Fruit fly (Drosophila melanogaster) whole organism, embryonic: Measurements from ENCODE around the gene Glyat.
A peak's percentile ranks its signal among the peaks of the same experiment; 100 is the strongest.

Source experiments
- Asciz ChIP-seq: fragments of 200-800 bp; sonication (Bioruptor generic); optimal IDR thresholded peaks from 2 replicates; lab custom pipeline; 2017; ENCODE audit warnings: missing biosample characterization, mild to moderate bottlenecking, missing genetic modification characterization, missing genetic modification reagents
- BEAF-32 ChIP-seq: fragments of 200-800 bp; sonication (Bioruptor generic); optimal IDR thresholded peaks from 3 replicates; lab custom pipeline; 2017; ENCODE audit warnings: missing biosample characterization, missing genetic modification characterization, mild to moderate bottlenecking, moderate library complexity, missing genetic modification reagents
- CG11247 ChIP-seq: fragments of 200-800 bp; sonication (Bioruptor generic); IDR thresholded peaks from 2 replicates; pipeline ENCODE4 v1.3.6; 2022; ENCODE audit warnings: missing biosample characterization, missing genetic modification characterization
- CG12659 ChIP-seq: fragments of 200-800 bp; sonication (Bioruptor generic); optimal IDR thresholded peaks from 3 replicates; lab custom pipeline; 2017; ENCODE audit warnings: mild to moderate bottlenecking, missing biosample characterization, missing genetic modification reagents, missing genetic modification characterization
- CG16813 ChIP-seq: fragments of 200-800 bp; sonication (Bioruptor generic); IDR thresholded peaks from 3 replicates; pipeline ENCODE4 v1.3.6; 2022; ENCODE audit warnings: missing biosample characterization, missing genetic modification characterization; ENCODE audit not compliant: partially characterized antibody
- CG16863 ChIP-seq: fragments of 200-800 bp; sonication (Bioruptor generic); optimal IDR thresholded peaks from 3 replicates; lab custom pipeline; 2016; ENCODE audit warnings: missing biosample characterization, missing genetic modification characterization
- CG17328 ChIP-seq: fragments of 200-800 bp; sonication (Bioruptor generic); IDR thresholded peaks from 2 replicates; pipeline ENCODE4 v1.3.6; 2022; ENCODE audit warnings: missing biosample characterization, missing genetic modification characterization
- CG17361 ChIP-seq: fragments of 200-800 bp; sonication (Bioruptor generic); IDR thresholded peaks from 3 replicates; pipeline ENCODE4 v1.3.6; 2022; ENCODE audit warnings: missing biosample characterization, missing genetic modification characterization
- CG17612 ChIP-seq: fragments of 200-800 bp; sonication (Bioruptor generic); IDR thresholded peaks from 2 replicates; pipeline ENCODE4 v1.3.6; 2022; ENCODE audit warnings: missing biosample characterization, missing genetic modification characterization
- CG2120 ChIP-seq: fragments of 200-800 bp; sonication (Bioruptor generic); optimal IDR thresholded peaks from 3 replicates; lab custom pipeline; 2016; ENCODE audit warnings: missing biosample characterization, missing genetic modification characterization
- CG2712 ChIP-seq: fragments of 200-800 bp; optimal IDR thresholded peaks from 3 replicates; lab custom pipeline; 2019; ENCODE audit warnings: missing biosample characterization, mild to moderate bottlenecking, missing genetic modification characterization, moderate library complexity
- CG30020 ChIP-seq: fragments of 200-800 bp; optimal IDR thresholded peaks from 2 replicates; lab custom pipeline; 2019; ENCODE audit warnings: missing biosample characterization, mild to moderate bottlenecking, missing genetic modification characterization, moderate library complexity
- CG30403 ChIP-seq: fragments of 200-800 bp; sonication (Bioruptor generic); optimal IDR thresholded peaks from 3 replicates; lab custom pipeline; 2016; ENCODE audit warnings: missing biosample characterization, missing genetic modification characterization
- CG31365 ChIP-seq: fragments of 200-800 bp; sonication (Bioruptor generic); optimal IDR thresholded peaks from 2 replicates; lab custom pipeline; 2018; ENCODE audit warnings: missing biosample characterization, mild to moderate bottlenecking, missing genetic modification characterization
- CG6689 ChIP-seq: fragments of 200-800 bp; sonication (Bioruptor generic); IDR thresholded peaks from 2 replicates; pipeline ENCODE4 v1.3.6; 2022; ENCODE audit warnings: missing biosample characterization, missing genetic modification characterization
- CG7357 ChIP-seq: fragments of 200-800 bp; sonication (Bioruptor generic); IDR thresholded peaks from 3 replicates; pipeline ENCODE4 v1.3.6; 2022; ENCODE audit warnings: missing biosample characterization, missing genetic modification characterization
- CG8478 ChIP-seq: fragments of >200 bp; optimal IDR thresholded peaks from 2 replicates; lab custom pipeline; 2018
- CG9817 ChIP-seq: fragments of 200-800 bp; sonication (Bioruptor generic); optimal IDR thresholded peaks from 2 replicates; lab custom pipeline; 2018; ENCODE audit warnings: missing biosample characterization, mild to moderate bottlenecking, missing genetic modification characterization, moderate library complexity
- CG9932 ChIP-seq: fragments of 200-800 bp; sonication (Bioruptor generic); IDR thresholded peaks from 2 replicates; pipeline ENCODE4 v1.3.6; 2022; ENCODE audit warnings: missing biosample characterization, missing genetic modification characterization
- Chrac-16 ChIP-seq: fragments of 200-800 bp; sonication (Bioruptor generic); optimal IDR thresholded peaks from 3 replicates; lab custom pipeline; 2016; ENCODE audit warnings: missing biosample characterization, missing genetic modification characterization
- D19A ChIP-seq: fragments of 200-800 bp; optimal IDR thresholded peaks from 3 replicates; lab custom pipeline; 2019; ENCODE audit warnings: missing biosample characterization, mild to moderate bottlenecking, missing genetic modification characterization, moderate library complexity
- D19B ChIP-seq: fragments of 200-800 bp; sonication (Bioruptor generic); optimal IDR thresholded peaks from 2 replicates; lab custom pipeline; 2017; ENCODE audit warnings: missing biosample characterization, mild to moderate bottlenecking, missing genetic modification characterization
- Dek ChIP-seq: fragments of 200-800 bp; sonication (Bioruptor generic); optimal IDR thresholded peaks from 3 replicates; lab custom pipeline; 2019; ENCODE audit warnings: missing biosample characterization, mild to moderate bottlenecking, missing genetic modification characterization, moderate library complexity
- Dip2 ChIP-seq: fragments of 200-800 bp; sonication (Bioruptor generic); IDR thresholded peaks from 2 replicates; pipeline ENCODE4 v1.3.6; 2022; ENCODE audit warnings: missing biosample characterization, missing genetic modification characterization
- Elba2 ChIP-seq: fragments of 200-800 bp; sonication (Bioruptor generic); optimal IDR thresholded peaks from 3 replicates; lab custom pipeline; 2016; ENCODE audit warnings: missing biosample characterization, missing genetic modification characterization
- GATAe ChIP-seq: fragments of 200-800 bp; sonication (Bioruptor generic); conservative IDR thresholded peaks from 2 replicates; pipeline ENCODE4 v1.3.6; 2022; ENCODE audit warnings: missing biosample characterization, missing genetic modification characterization
- Hand ChIP-seq: fragments of 200-800 bp; sonication (Bioruptor generic); optimal IDR thresholded peaks from 2 replicates; lab custom pipeline; 2017; ENCODE audit warnings: mild to moderate bottlenecking, missing biosample characterization, missing genetic modification reagents, missing genetic modification characterization
- Hr51 ChIP-seq, 2 experiments: fragments of 200-800 bp; sonication (Bioruptor generic); optimal IDR thresholded peaks; 2 replicates in 1 of 2; 3 replicates in 1 of 2; lab custom pipeline; 2016 to 2018; ENCODE audit warnings: missing biosample characterization in 2 of 2, missing genetic modification characterization in 2 of 2, mild to moderate bottlenecking in 1 of 2, moderate library complexity in 1 of 2
- Hr78 ChIP-seq, 2 experiments: fragments of 200-800 bp in 1 of 2; fragments of >200 bp in 1 of 2; sonication (Bioruptor generic) in 1 of 2; optimal IDR thresholded peaks; 2 replicates each; lab custom pipeline; 2017 to 2019; ENCODE audit warnings: missing biosample characterization in 2 of 2, missing genetic modification characterization in 2 of 2, mild to moderate bottlenecking in 1 of 2, moderate library complexity in 1 of 2
- NC2β ChIP-seq: fragments of 200-800 bp; sonication (Bioruptor generic); optimal IDR thresholded peaks from 2 replicates; lab custom pipeline; 2016; ENCODE audit warnings: missing biosample characterization, missing genetic modification characterization
- Sox100B ChIP-seq: fragments of 200-800 bp; sonication (Bioruptor generic); optimal IDR thresholded peaks from 3 replicates; lab custom pipeline; 2018; ENCODE audit warnings: missing biosample characterization, mild to moderate bottlenecking, missing genetic modification characterization
- Sry-β ChIP-seq: fragments of 200-800 bp; sonication (Bioruptor generic); optimal IDR thresholded peaks from 2 replicates; lab custom pipeline; 2018; ENCODE audit warnings: missing biosample characterization, mild to moderate bottlenecking, missing genetic modification characterization, moderate library complexity
- Ssrp ChIP-seq: fragments of 200-800 bp; sonication (Bioruptor generic); optimal IDR thresholded peaks from 2 replicates; lab custom pipeline; 2018; ENCODE audit warnings: missing biosample characterization, mild to moderate bottlenecking, missing genetic modification characterization, moderate library complexity
- Taf1 ChIP-seq: fragments of 200-800 bp; sonication (Bioruptor generic); IDR thresholded peaks from 2 replicates; pipeline ENCODE4 v1.3.6; 2022; ENCODE audit warnings: missing biosample characterization, missing genetic modification characterization
- amos ChIP-seq: fragments of 200-800 bp; sonication (Bioruptor generic); IDR thresholded peaks from 2 replicates; pipeline ENCODE4 v1.3.6; 2022; ENCODE audit warnings: missing biosample characterization, missing genetic modification characterization; ENCODE audit not compliant: partially characterized antibody
- ap ChIP-seq: fragments of 200-800 bp; sonication (Bioruptor generic); IDR thresholded peaks from 2 replicates; pipeline ENCODE4 v1.3.6; 2022; ENCODE audit warnings: missing biosample characterization, missing genetic modification characterization
- bowl ChIP-seq: fragments of 200-800 bp; sonication (Bioruptor generic); IDR thresholded peaks from 2 replicates; pipeline ENCODE4 v1.3.6; 2022; ENCODE audit warnings: missing biosample characterization, missing genetic modification characterization
- crol ChIP-seq: fragments of 200-800 bp; sonication (Bioruptor generic); IDR thresholded peaks from 2 replicates; pipeline ENCODE4 v1.3.6; 2022; ENCODE audit warnings: missing biosample characterization, missing genetic modification characterization
- dimm ChIP-seq: fragments of 200-800 bp; sonication (Bioruptor generic); IDR thresholded peaks from 2 replicates; pipeline ENCODE4 v1.3.6; 2022; ENCODE audit warnings: missing biosample characterization, missing genetic modification characterization
- dpn ChIP-seq, 2 experiments: fragments of 200-800 bp; sonication (Bioruptor generic); optimal IDR thresholded peaks; 3 replicates each; lab custom pipeline; 2016; ENCODE audit warnings: missing biosample characterization in 2 of 2, missing genetic modification characterization in 2 of 2
- fd3F ChIP-seq: fragments of 200-800 bp; sonication (Bioruptor generic); optimal IDR thresholded peaks from 2 replicates; lab custom pipeline; 2018; ENCODE audit warnings: missing biosample characterization, mild to moderate bottlenecking, missing genetic modification characterization, moderate library complexity
- gce ChIP-seq: fragments of 200-800 bp; sonication (Bioruptor generic); IDR thresholded peaks from 3 replicates; pipeline ENCODE4 v1.3.6; 2022; ENCODE audit warnings: missing biosample characterization, missing genetic modification characterization
- hbn ChIP-seq: fragments of 200-800 bp; sonication (Bioruptor generic); IDR thresholded peaks from 2 replicates; pipeline ENCODE4 v1.3.6; 2022; ENCODE audit warnings: missing biosample characterization, missing genetic modification characterization; ENCODE audit not compliant: partially characterized antibody
- kni ChIP-seq: fragments of 200-800 bp; sonication (Bioruptor generic); optimal IDR thresholded peaks from 3 replicates; lab custom pipeline; 2017; ENCODE audit warnings: mild to moderate bottlenecking, missing biosample characterization, missing genetic modification reagents, missing genetic modification characterization
- lbe ChIP-seq: fragments of 200-800 bp; sonication (Bioruptor generic); optimal IDR thresholded peaks from 2 replicates; lab custom pipeline; 2016; ENCODE audit warnings: missing biosample characterization, mild to moderate bottlenecking, missing genetic modification characterization
- otp ChIP-seq: fragments of 200-800 bp; sonication (Bioruptor generic); IDR thresholded peaks from 3 replicates; pipeline ENCODE4, ENCODE4 v1.3.6; 2022; ENCODE audit warnings: missing biosample characterization, missing genetic modification characterization
- repo ChIP-seq: fragments of 200-800 bp; sonication (Bioruptor generic); optimal IDR thresholded peaks from 2 replicates; lab custom pipeline; 2016; ENCODE audit warnings: missing biosample characterization, missing genetic modification characterization
- sd ChIP-seq: fragments of 200-800 bp; sonication (Bioruptor generic); optimal IDR thresholded peaks from 3 replicates; lab custom pipeline; 2018; ENCODE audit warnings: missing biosample characterization, mild to moderate bottlenecking, missing genetic modification characterization, moderate library complexity
- stc ChIP-seq: fragments of 200-800 bp; sonication (Bioruptor generic); IDR thresholded peaks from 2 replicates; pipeline ENCODE4 v1.3.6; 2022; ENCODE audit warnings: missing biosample characterization, missing genetic modification characterization
- ttk ChIP-seq: fragments of 200-800 bp; sonication (Bioruptor generic); IDR thresholded peaks from 2 replicates; pipeline ENCODE4 v2.1.2; 2022; ENCODE audit warnings: missing biosample characterization, missing genetic modification characterization
- zfh2 ChIP-seq: fragments of 200-800 bp; sonication (Bioruptor generic); optimal IDR thresholded peaks from 2 replicates; lab custom pipeline; 2016; ENCODE audit warnings: missing biosample characterization, missing genetic modification characterization

Gene Glyat

dm6 chr2L:8030693-8031210, 20.3 kb upstream of the Glyat start, which contains the start of gene Cka (continued):
- TF ChIP-seq Sry-β (GFP tag; lab: Kevin White, UChicago) (no peak), Ssrp (tag; lab: Kevin White, UChicago) (no peak), fd3F (no peak), CG6689 (GFP tag; lab: Robert Waterston, UW) (no peak), Sox100B (no peak), ttk (GFP tag; lab: Robert Waterston, UW) (no peak), CG17361 (GFP tag; lab: Robert Waterston, UW) (no peak), gce (GFP tag; lab: Robert Waterston, UW) (no peak), Asciz (GFP tag; lab: Kevin White, UChicago) (no peak), otp (GFP tag; lab: Robert Waterston, UW) (peak; percentile 63; the same call in 1 of the 3 replicates), ap (no peak), BEAF-32 (GFP tag; lab: Kevin White, UChicago) (peak; percentile 25), CG2712 (tag; lab: Kevin White, UChicago) (no peak), GATAe (GFP tag; lab: Robert Waterston, UW) (no peak), CG8478 (lab: Kevin White, UChicago) (peak; percentile 97), CG9817 (tag; lab: Kevin White, UChicago) (no peak), CG12659 (GFP tag; lab: Kevin White, UChicago) (peak; percentile 51), Hand (GFP tag; lab: Kevin White, UChicago) (peak; percentile 2), Dek (tag; lab: Kevin White, UChicago) (no peak), D19A (tag; lab: Kevin White, UChicago) (no peak), crol (peak; percentile 38; the same call in 1 of the 2 replicates), Dip2 (no peak), kni (GFP tag; lab: Kevin White, UChicago) (peak; percentile 13), lbe (no peak), CG30403 (no peak), Chrac-16 (GFP tag; lab: Kevin White, UChicago) (no peak), stc (GFP tag; lab: Robert Waterston, UW) (no peak), CG16813 (GFP tag; lab: Robert Waterston, UW) (no peak), repo (GFP tag; lab: Kevin White, UChicago) (no peak), Hr78 (GFP tag; optimal IDR thresholded peaks at IDR 0.05; lab: Kevin White, UChicago) (no peak), Elba2 (no peak), CG31365 (tag; lab: Kevin White, UChicago) (no peak), CG7357 (no peak), dimm (GFP tag; lab: Robert Waterston, UW) (no peak), CG2120 (GFP tag; lab: Kevin White, UChicago) (no peak), hbn (GFP tag; lab: Robert Waterston, UW) (no peak), D19B (no peak), Hr51 (GFP tag; optimal IDR thresholded peaks at IDR 0.05; lab: Kevin White, UChicago) (no peak), NC2β (GFP tag; lab: Kevin White, UChicago) (no peak), dpn (GFP tag; optimal IDR thresholded peaks at IDR 0.05; lab: Kevin White, UChicago) (no peak), CG17328 (GFP tag; lab: Robert Waterston, UW) (no peak), CG11247 (GFP tag; lab: Robert Waterston, UW) (no peak), Taf1 (GFP tag; lab: Robert Waterston, UW) (no peak; the same call in 1 of the 2 replicates), amos (GFP tag; lab: Robert Waterston, UW) (peak; percentile 29; the same call in 1 of the 2 replicates), bowl (GFP tag; lab: Robert Waterston, UW) (no peak), CG30020 (tag; lab: Kevin White, UChicago) (peak; percentile 40), sd (tag; lab: Kevin White, UChicago) (peak; percentile 68), CG16863 (no peak), zfh2 (no peak), CG17612 (GFP tag; lab: Robert Waterston, UW) (no peak), CG9932 (GFP tag; lab: Robert Waterston, UW) (no peak)
